Worm (Caenorhabditis elegans) whole organism, early embryonic: ENCODE measurements around the gene rpap-3.

ENCODE experiments used
- F13C5.2 ChIP-seq: sonication (generic microtip); optimal IDR thresholded peaks from 2 replicates; lab custom pipeline; 2017; ENCODE audit warnings: mild to moderate bottlenecking, missing genetic modification characterization, inconsistent platforms, missing compliant biosample characterization
- ama-1 ChIP-seq: fragments of 150-350 bp; optimal IDR thresholded peaks from 2 replicates; lab custom pipeline; 2014
- ceh-13 ChIP-seq: fragments of 200-800 bp; sonication (Bioruptor generic); optimal IDR thresholded peaks from 2 replicates; lab custom pipeline; 2018; ENCODE audit warnings: mild to moderate bottlenecking, missing genetic modification characterization, missing compliant biosample characterization
- ets-7 ChIP-seq: sonication (generic microtip); optimal IDR thresholded peaks from 2 replicates; lab custom pipeline; 2016; ENCODE audit warnings: missing genotype, missing genetic modification characterization, missing compliant biosample characterization
- scrt-1 ChIP-seq: fragments of 200-800 bp; sonication (Bioruptor generic); IDR thresholded peaks from 2 replicates; pipeline ENCODE4 v1.3.6; 2022; ENCODE audit warnings: missing genetic modification characterization, missing compliant biosample characterization
- tra-4 ChIP-seq: sonication (generic microtip); optimal IDR thresholded peaks from 2 replicates; lab custom pipeline; 2017; ENCODE audit warnings: missing genetic modification characterization, missing compliant biosample characterization

DNA sequence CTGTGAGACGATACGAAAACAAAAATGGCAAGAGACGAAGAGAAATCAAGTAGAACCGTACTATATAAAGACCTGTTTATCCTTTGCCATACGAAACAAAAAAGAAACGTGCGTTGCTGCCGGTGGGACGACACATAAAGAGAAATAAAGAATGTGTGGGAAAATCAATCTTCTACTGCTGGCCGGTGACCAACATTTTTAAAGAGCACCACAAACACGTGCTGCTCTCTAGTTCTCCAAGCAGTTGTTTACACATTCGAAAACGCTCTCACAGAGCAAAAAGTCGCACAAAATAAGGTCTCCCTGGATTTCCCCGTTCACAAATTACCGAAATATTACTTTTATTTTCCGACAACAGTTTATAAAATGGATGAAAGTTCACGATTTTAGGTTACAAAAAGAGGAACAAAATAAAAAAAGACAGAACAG, 10.8 kb upstream of the rpap-3 start, which contains the start of gene imp-3:
- TF ChIP-seq scrt-1: no peak
- no peak for TF ChIP-seq F13C5.2 (tag; lab: Kevin White, UChicago)
- no peak for TF ChIP-seq tra-4 (tag; lab: Kevin White, UChicago)
- TF ChIP-seq ceh-13 (GFP tag; lab: Kevin White, UChicago): no peak
- TF ChIP-seq ets-7 (tag; lab: Kevin White, UChicago): no peak
- peak; percentile 67 for TF ChIP-seq ama-1 (lab: Kevin White, UChicago)
